Fruit fly (Drosophila melanogaster): ENCODE data around the gene CG9784.

CG9784 gene

DNA sequence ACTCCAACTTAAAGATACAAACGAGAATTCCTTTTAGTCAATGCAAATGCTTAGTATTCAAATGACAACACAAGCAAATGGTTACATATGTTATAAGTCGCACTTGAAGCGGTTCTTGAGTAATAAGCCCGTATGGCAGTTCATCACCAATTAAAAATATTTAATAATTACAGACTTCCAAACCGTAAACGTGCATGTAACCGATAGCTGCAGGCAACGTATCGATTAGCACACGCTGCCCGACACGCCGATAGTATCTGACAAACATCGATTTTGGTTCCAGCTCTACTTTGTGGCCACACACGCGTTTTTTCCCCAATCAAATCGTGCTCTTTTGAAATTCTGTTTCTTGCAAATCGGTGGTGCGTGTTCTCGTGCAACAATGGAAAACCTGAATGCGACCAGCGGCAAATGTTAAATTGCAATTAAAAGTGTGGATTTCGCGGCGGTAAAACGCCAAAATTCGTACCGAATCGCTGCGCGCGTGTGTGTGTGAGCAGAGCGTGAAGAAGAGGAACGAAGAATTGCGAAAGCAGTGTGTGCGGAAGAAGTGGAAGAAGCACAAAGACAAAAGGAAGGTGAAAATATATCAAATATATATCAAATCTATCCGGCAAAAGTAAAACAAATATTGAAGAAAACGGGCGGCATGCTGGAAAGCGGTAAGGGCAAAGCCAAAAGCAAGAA, at the start of gene CG9784, which contains the start of gene Nup153:
Gene CG9784 (minus strand): TSS at position 238 of the 687 bp plus-strand sequence.
Gene Nup153 (plus strand): TSS at position 264 of the 687 bp plus-strand sequence.
- TF ChIP-seq noc (tag; optimal IDR thresholded peaks at IDR 0.05): no peak

DNA sequence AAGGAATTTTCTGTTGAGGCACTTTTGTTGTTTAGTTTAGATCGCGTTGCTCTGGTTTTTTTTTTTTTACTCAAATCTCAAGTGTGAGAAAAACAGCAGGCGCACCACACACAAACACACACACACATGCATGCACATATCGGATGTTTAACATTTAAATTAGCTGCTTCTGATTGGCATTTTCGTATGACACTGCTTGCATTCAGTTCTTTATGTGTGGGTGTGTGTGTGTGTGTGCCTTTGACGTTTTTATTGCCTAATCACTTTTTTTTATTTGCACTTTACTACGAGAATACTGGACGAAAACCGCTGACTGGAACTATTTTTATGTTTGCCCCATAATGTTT, 49.4 kb upstream of the CG9784 start:
- no peak for TF ChIP-seq noc (tag; optimal IDR thresholded peaks at IDR 0.05)

DNA sequence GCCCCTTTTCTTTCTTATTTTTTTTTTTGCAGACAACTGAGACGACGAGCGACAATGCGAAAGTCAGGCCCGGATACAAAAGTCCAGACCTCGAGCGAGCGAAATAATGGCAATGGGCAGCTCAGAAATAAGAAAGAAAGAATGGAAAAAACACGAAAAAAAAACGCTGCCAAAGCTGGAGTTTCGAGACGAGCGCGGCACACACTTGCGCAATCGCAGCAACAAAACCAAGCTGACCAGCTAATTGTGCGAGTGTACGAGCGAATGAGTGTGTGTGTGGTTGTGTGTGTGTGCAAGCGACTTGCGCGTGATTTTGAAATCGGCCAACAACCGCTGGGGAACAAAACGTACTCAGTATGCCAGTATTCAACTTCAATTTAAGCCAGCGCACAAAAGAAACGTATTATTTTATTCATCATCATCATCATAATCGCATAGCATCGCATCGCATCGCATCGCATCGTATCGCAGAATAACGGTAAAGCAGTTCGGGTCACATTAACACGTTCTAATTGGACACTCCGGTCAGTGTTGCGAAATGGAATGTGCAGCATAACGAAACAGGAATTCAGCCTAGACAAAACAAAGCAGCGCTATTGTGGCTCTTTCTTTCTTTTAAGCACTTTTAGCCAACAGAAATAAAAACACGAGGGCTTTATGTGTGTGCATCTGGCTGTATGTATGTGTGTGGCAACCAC, 48.9 kb upstream of the CG9784 start:
- TF ChIP-seq noc (tag; optimal IDR thresholded peaks at IDR 0.05): no peak

dm6 chrX:16647092-16647632, 48.1 kb upstream of the CG9784 start:
- TF ChIP-seq noc (tag; optimal IDR thresholded peaks at IDR 0.05): no peak

DNA sequence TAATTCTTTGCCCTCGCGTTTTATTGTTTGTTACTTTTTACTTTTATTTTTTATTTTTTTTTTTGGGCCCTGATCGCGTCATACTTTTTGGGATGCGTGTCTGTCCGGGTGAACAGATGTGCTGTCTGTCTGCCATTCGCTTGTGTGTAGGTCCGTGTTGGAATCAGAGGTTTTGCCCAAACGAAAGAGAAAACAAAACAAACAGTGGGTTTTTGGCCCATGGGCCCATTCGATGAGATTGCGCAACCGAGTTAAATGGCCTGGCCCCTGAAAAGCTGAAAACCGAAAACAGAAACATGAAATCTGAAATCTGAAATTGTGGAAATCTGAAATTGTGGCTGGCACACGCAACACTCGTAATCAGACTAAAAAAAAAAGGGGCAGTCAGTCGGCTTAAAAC, 46.5 kb upstream of the CG9784 start:
- TF ChIP-seq noc (tag; optimal IDR thresholded peaks at IDR 0.05): no peak

DNA sequence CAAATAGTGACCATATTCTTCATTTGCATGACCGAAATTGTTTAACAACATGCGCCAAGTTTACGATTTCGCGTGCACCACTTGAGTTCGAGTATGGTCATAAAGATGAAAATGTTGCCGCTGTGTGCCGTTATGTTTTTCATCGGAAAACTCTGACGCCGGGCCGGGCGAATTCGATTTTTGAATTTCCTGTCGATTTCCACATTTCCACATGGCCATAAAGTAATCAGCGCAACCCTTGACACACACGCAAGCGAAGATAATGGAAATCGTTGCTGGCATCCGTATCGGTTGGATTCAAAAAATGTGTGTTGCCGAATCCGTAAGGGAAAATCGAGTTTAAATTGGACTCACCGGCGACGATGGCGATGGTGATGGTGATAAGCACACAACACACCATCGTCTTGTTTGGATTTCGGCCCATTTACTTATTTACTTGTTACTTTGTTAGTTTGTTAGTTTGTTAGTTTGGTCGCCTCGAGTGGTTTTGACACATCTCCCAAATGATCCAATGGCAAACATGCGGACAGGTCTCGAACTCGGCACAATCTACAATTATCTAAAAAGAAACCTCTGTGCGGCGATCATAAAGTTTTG, 45.6 kb upstream of the CG9784 start:
- TF ChIP-seq noc (tag; optimal IDR thresholded peaks at IDR 0.05): no peak

DNA sequence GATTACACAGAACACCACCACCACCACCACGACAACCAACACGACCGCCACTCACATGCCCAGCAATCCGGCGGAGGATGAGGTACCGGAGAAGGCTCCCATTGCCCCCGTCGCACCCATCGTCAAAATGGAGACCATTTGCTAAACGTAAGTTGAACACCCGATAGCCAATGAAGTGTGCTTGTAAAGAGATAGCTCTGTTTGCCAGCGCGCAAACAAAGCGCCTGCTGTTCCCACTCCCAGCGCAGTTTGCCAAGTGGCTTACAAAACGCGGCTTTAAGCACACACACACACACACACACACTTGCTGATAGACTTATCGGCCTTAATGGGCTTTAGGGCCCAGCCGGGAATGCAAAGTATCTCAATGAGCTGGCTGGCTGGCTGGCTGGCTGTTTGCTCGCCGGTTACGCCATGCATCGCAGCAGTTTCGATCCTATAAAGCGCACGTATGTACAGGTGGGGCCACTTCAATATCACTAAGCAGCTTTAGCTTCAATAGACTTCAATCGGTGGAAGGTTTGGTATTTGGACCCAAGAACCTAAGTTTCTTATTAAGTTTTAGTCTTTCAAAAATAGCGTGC, 44.4 kb upstream of the CG9784 start:
- no peak for TF ChIP-seq noc (tag; optimal IDR thresholded peaks at IDR 0.05)

dm6 chrX:16641101-16641420, 42.0 kb upstream of the CG9784 start:
- TF ChIP-seq noc (tag; optimal IDR thresholded peaks at IDR 0.05): no peak

DNA sequence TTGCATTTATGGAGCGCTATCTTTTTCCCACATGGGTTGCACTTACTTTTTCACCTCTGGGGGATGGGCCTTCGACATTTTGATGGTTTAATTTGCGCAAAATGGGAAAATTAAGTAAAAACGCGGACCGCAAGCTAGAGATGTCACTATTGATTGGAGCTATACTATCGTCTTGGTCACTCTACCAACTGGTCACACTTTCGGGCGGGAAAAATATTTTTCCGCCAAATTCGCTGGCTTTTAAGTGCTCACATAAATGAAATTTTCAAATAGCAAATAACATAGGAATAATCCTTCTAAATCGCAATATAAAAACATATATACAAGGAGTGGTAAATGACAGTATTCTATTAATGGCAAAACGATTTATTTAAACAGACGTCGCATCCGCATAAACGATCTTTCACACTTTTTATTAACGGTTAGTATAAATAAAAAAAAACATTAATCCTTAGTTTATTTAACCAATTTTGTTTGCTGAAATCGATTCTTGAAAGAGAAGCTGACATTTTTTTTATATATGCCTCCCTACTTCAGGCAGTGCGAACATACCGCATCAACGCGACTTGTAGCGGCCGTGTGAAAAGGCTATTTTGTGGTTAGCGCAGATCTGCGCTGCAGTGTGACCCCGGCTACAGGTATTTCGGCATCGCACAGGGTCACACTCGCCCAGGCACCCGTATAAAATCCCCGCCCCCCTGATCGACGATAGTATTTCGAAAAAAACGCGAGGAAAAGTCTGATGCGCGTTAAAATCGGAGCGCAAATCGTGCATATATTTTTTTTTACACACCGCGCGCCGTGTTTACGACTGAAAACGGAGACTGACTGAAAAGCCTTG, 41.5 kb upstream of the CG9784 start, which contains the start of the genes SNRPG and mthl1:
Gene SNRPG (minus strand): TSS at position 160 of the 841 bp plus-strand sequence.
Gene mthl1 (plus strand): TSS at position 709 of the 841 bp plus-strand sequence.
- no peak for TF ChIP-seq noc (tag; optimal IDR thresholded peaks at IDR 0.05)

DNA sequence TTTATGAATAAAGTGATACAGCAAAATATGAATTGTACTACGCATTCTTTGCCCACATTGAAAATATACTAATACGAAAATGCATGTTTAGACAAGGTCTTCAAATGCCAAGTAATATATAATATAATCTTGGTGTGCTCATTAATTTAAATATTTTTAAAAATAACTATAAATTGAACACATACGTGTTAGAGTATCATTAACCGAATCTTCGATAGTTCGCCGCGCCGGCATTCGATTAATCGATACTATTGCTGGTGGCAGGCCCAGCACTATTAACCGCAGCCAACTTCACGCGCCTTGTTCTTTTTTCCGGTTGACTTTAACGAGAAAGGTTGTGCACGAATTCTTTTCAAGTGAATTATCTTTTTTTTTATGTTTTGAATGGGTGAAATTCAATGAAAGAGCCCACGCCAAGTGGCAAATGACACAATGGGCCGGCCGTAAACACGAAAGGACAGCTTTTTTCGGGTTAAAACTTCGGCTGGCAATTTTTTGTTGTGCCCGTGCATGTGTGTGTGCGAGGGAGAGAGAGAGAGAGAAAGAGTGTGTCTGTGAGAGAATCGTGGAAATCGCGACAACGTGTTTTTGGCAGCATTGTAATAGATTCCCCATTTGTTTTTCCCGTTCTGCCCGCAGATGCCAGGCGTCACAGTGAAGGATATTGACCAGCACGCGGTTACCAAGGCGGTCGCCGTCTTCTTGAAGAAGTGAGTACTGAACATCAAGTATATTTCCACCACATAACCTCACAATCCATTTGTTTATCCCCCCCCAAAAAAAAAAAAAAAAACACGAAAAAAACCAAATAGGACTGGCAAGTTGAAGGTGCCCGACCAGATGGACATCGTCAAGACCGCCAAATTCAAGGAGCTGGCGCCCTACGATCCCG, 38.8 kb upstream of the CG9784 start, which contains the start of gene RpS19a:
Gene RpS19a (plus strand): TSS at position 301 of the 892 bp plus-strand sequence.
- TF ChIP-seq noc (tag; optimal IDR thresholded peaks at IDR 0.05): peak; percentile 66

DNA sequence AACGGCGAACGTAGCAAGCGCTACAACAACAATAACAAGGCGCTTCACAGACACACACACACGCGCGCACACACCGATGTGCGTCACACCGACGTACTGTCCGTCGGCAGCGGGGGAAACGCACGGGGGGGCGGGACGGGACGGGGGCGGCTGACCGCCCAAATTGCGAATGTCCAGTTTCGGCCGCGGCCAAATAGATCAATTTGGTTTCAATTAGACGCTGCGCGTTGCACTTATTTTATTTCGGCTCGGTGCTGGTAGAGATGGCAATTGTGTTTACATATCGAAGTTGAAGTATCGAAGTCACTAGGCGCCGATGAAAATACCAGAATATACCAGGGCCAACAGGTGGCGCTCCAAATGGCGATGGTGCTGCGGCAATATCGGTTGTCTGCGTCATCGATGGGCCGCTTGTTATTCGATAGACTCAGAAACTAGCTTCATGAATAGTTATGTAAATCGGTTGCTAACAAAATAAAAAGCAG, 38.1 kb upstream of the CG9784 start, which contains the start of gene Rok:
Gene Rok (minus strand): TSS at position 309 of the 485 bp plus-strand sequence.
- no peak for TF ChIP-seq noc (tag; optimal IDR thresholded peaks at IDR 0.05)

DNA sequence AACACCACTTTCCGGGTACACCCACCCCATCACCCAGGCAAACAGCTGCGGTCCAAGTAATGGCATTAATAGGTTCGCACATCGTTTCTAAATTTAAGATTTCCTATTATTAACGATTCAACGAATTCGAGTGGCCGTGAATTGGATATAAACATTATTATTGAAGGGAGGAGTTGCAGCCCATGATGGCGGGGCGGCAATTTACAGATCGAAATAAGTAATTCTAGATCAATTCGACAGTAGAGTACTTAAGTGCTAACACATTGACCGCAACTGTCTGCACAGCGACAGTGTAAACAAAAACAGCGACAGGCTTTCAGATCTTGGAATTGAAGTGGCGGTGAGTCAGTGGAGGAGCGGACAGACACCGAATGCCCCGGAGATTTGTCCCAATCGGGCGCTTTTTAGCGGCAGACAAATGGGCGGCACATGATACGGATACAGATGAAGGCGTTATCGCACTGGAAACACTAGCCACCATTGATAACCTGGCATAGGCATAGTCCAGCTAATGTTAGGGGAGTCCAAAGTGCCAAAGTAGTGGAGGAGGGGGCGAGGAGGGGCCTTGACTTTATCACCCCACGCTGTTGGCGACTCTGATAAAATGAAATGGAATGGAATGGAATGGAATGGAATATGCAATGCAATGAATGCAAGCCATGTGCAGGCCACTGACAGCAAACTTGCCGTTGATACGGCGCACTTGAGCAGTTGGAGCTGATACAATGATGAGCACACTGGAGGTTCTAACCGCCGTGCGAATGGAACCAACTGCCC, 34.4 kb upstream of the CG9784 start:
- no peak for TF ChIP-seq noc (tag; optimal IDR thresholded peaks at IDR 0.05)

dm6 chrX:16632135-16632534, 33.1 kb upstream of the CG9784 start, which contains the start of gene CG9777:
TSS of gene CG9777 (minus strand) at chrX:16632235.
- TF ChIP-seq noc (tag; optimal IDR thresholded peaks at IDR 0.05): no peak
